Worm (Caenorhabditis elegans) whole organism, late embryonic: Measurements from ENCODE around the gene chil-21.

ENCODE experiments used
- F13H6.1 ChIP-seq: sonication (generic microtip); optimal IDR thresholded peaks from 2 replicates; lab custom pipeline; 2016; ENCODE audit warnings: missing genetic modification characterization, missing compliant biosample characterization
- ceh-2 ChIP-seq: sonication (generic microtip); optimal IDR thresholded peaks from 2 replicates; lab custom pipeline; 2016; ENCODE audit warnings: missing genotype, missing genetic modification characterization, missing compliant biosample characterization
- ceh-45 ChIP-seq: fragments of 200-800 bp; sonication (Bioruptor generic); IDR thresholded peaks from 2 replicates; pipeline ENCODE4 v1.3.6; 2022; ENCODE audit warnings: missing genetic modification reagents, missing genetic modification characterization, missing compliant biosample characterization
- che-1 ChIP-seq: sonication (generic microtip); optimal IDR thresholded peaks from 2 replicates; lab custom pipeline; 2016; ENCODE audit warnings: mild to moderate bottlenecking, missing genetic modification characterization, missing compliant biosample characterization
- elt-4 ChIP-seq: sonication (generic microtip); optimal IDR thresholded peaks from 2 replicates; lab custom pipeline; 2016; ENCODE audit warnings: missing genetic modification characterization, missing compliant biosample characterization
- hlh-30 ChIP-seq: sonication (generic microtip); optimal IDR thresholded peaks from 2 replicates; lab custom pipeline; 2017; ENCODE audit warnings: antibody characterized with exemption, missing genetic modification characterization, missing compliant biosample characterization; ENCODE audit not compliant: insufficient read depth
- mec-3 ChIP-seq: sonication (generic microtip); optimal IDR thresholded peaks from 2 replicates; lab custom pipeline; 2016; ENCODE audit warnings: borderline replicate concordance, missing genetic modification characterization, missing compliant biosample characterization
- nhr-11 ChIP-seq: fragments of 150-350 bp; optimal IDR thresholded peaks from 2 replicates; lab custom pipeline; 2014; ENCODE audit warnings: missing biosample characterization, missing genetic modification characterization
- pax-1 ChIP-seq: fragments of 150-350 bp; optimal IDR thresholded peaks from 2 replicates; lab custom pipeline; 2014; ENCODE audit warnings: missing biosample characterization, missing genetic modification characterization
- ref-2 ChIP-seq: sonication (generic microtip); optimal IDR thresholded peaks from 2 replicates; lab custom pipeline; 2016; ENCODE audit warnings: missing genetic modification characterization, missing compliant biosample characterization

- TF ChIP-seq pax-1 (tag; lab: Kevin White, UChicago) (no peak), ref-2 (tag; lab: Kevin White, UChicago) (no peak), hlh-30 (no peak), elt-4 (tag; lab: Kevin White, UChicago) (no peak), che-1 (tag; lab: Kevin White, UChicago) (no peak), ceh-45 (GFP tag; lab: Robert Waterston, UW) (no peak), nhr-11 (tag; lab: Kevin White, UChicago) (no peak), ceh-2 (tag; lab: Kevin White, UChicago) (no peak), F13H6.1 (no peak), mec-3 (tag; lab: Kevin White, UChicago) (no peak)
Measured at ce11 chrII:9485081-9485730, 23.4 kb upstream of the chil-21 start.
